Worm (Caenorhabditis elegans): Measurements from ENCODE around the gene dpy-2.
A peak's percentile ranks its signal among the peaks of the same experiment; 100 is the strongest.

The dpy-2 gene

ce11 chrII:6721581-6721980 lies 7.5 kb downstream of the dpy-2 start (continued):
- no peak for TF ChIP-seq unc-3 (GFP tag; conservative IDR thresholded peaks at IDR 0.05)
- TF ChIP-seq unc-3 (tag; optimal IDR thresholded peaks at IDR 0.05) = no peak
- no peak for TF ChIP-seq T23F11.4 (GFP tag; optimal IDR thresholded peaks at IDR 0.05)
- TF ChIP-seq ttx-3 (tag; optimal IDR thresholded peaks at IDR 0.05) = no peak
- peak; percentile 28 for TF ChIP-seq rnt-1 (tag; optimal IDR thresholded peaks at IDR 0.05)
- TF ChIP-seq pat-9 (tag; optimal IDR thresholded peaks at IDR 0.05) = no peak
- TF ChIP-seq zip-5 (tag; optimal IDR thresholded peaks at IDR 0.05) = no peak
- no peak for TF ChIP-seq elt-4 (tag; optimal IDR thresholded peaks at IDR 0.05)
- TF ChIP-seq che-1 (tag; optimal IDR thresholded peaks at IDR 0.05) = peak; percentile 38
- TF ChIP-seq ceh-30 (tag; optimal IDR thresholded peaks at IDR 0.05) = no peak
- TF ChIP-seq sox-2 (GFP tag; IDR thresholded peaks at IDR 0.05) = no peak
- TF ChIP-seq pax-1 (tag; optimal IDR thresholded peaks at IDR 0.05) = no peak
- peak; percentile 10 for TF ChIP-seq tbx-2 (tag; optimal IDR thresholded peaks at IDR 0.05)
- no peak for TF ChIP-seq sox-4 (tag; optimal IDR thresholded peaks at IDR 0.05)
- no peak for TF ChIP-seq unc-86 (tag; optimal IDR thresholded peaks at IDR 0.05)
- no peak for TF ChIP-seq mec-3 (tag; optimal IDR thresholded peaks at IDR 0.05; ENCODE audit: borderline replicate concordance)
- TF ChIP-seq dmd-4 (tag; optimal IDR thresholded peaks at IDR 0.05; ENCODE audit: borderline replicate concordance) = peak; percentile 10
- no peak for TF ChIP-seq madf-2 (tag; optimal IDR thresholded peaks at IDR 0.05)
- no peak for TF ChIP-seq unc-55 (GFP tag; optimal IDR thresholded peaks at IDR 0.05)
- TF ChIP-seq ceh-2 (tag; optimal IDR thresholded peaks at IDR 0.05) = no peak

- TF ChIP-seq ceh-2 (tag; optimal IDR thresholded peaks at IDR 0.05) (no peak), nhr-232 (tag; optimal IDR thresholded peaks at IDR 0.05) (no peak), ets-4 (tag; optimal IDR thresholded peaks at IDR 0.05) (no peak), mec-3 (tag; optimal IDR thresholded peaks at IDR 0.05; ENCODE audit: borderline replicate concordance) (no peak), che-1 (tag; optimal IDR thresholded peaks at IDR 0.05) (no peak), ref-2 (tag; optimal IDR thresholded peaks at IDR 0.05) (no peak), hlh-15 (tag; optimal IDR thresholded peaks at IDR 0.05) (no peak), hlh-13 (GFP tag; optimal IDR thresholded peaks at IDR 0.05) (no peak), ceh-19 (GFP tag; optimal IDR thresholded peaks at IDR 0.05) (no peak), fkh-6 (tag; optimal IDR thresholded peaks at IDR 0.05) (no peak), ztf-16 (tag; optimal IDR thresholded peaks at IDR 0.05) (no peak), ceh-48 (tag; optimal IDR thresholded peaks at IDR 0.05) (no peak), C38D4.7 (GFP tag; optimal IDR thresholded peaks at IDR 0.05) (no peak), odd-2 (tag; optimal IDR thresholded peaks at IDR 0.05) (no peak), npax-4 (tag; optimal IDR thresholded peaks at IDR 0.05) (no peak), sox-2 (GFP tag; IDR thresholded peaks at IDR 0.05) (no peak), pat-9 (tag; optimal IDR thresholded peaks at IDR 0.05) (no peak)
Observed at ce11 chrII:6726814-6727213, 12.7 kb downstream of the dpy-2 start.

DNA sequence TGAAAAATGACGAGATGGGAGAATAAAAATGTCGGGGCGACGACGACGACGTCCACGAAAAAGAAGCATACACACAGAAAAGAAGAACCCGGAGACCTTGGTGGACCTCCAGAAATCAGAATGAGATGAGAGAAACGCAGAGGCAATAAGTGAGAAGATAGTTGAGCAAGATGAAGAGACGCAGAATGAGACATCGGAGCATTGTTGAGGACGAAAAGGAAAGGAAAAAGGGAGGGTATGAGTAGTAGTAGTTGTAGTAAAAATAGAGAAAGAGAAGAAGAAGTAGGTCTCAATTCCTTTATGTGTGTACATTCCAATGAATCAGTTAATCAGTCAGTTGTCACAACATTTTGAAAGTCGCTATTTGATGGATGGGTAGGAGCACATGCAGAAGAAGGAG lies 15.2 kb downstream of the dpy-2 start, which contains the start of gene T14B4.8:
T14B4.8 (minus strand) TSS at position 60 of the 400 bp plus-strand sequence.
- TF ChIP-seq tbx-2 (tag; optimal IDR thresholded peaks at IDR 0.05) (peak; percentile 21), elt-2 (tag; optimal IDR thresholded peaks at IDR 0.05) (peak; percentile 2), nfya-1 (tag; optimal IDR thresholded peaks at IDR 0.05) (peak; percentile 12), rnt-1 (tag; optimal IDR thresholded peaks at IDR 0.05) (no peak), unc-42 (tag; optimal IDR thresholded peaks at IDR 0.05) (peak; percentile 57), ceh-31 (tag; optimal IDR thresholded peaks at IDR 0.05) (peak; percentile 31), unc-55 (GFP tag; optimal IDR thresholded peaks at IDR 0.05) (peak; percentile 63), ceh-2 (tag; optimal IDR thresholded peaks at IDR 0.05) (no peak)

ce11 chrII:6733718-6734117 lies 19.6 kb downstream of the dpy-2 start, which contains the start of gene T14B4.9:
Gene T14B4.9 (minus strand): TSS chrII:6733818.
- TF ChIP-seq pha-4 (tag; optimal IDR thresholded peaks at IDR 0.05) = no peak
- no peak for TF ChIP-seq K09A11.1 (tag; optimal IDR thresholded peaks at IDR 0.05; ENCODE audit: insufficient read depth)
- TF ChIP-seq pros-1 (tag; optimal IDR thresholded peaks at IDR 0.05) = no peak
- no peak for TF ChIP-seq Y22D7AL.16 (tag; optimal IDR thresholded peaks at IDR 0.05)
- no peak for TF ChIP-seq tbx-7 (tag; optimal IDR thresholded peaks at IDR 0.05)
- TF ChIP-seq pax-1 (tag; optimal IDR thresholded peaks at IDR 0.05) = no peak
- TF ChIP-seq pag-3 (tag; optimal IDR thresholded peaks at IDR 0.05; ENCODE audit: borderline replicate concordance) = no peak
- no peak for TF ChIP-seq ceh-19 (GFP tag; optimal IDR thresholded peaks at IDR 0.05)
- TF ChIP-seq pat-9 (tag; optimal IDR thresholded peaks at IDR 0.05) = no peak
- TF ChIP-seq K02D7.2 (tag; optimal IDR thresholded peaks at IDR 0.05) = no peak
- TF ChIP-seq eyg-1 (tag; optimal IDR thresholded peaks at IDR 0.05) = no peak
- TF ChIP-seq pqm-1 (tag; optimal IDR thresholded peaks at IDR 0.05) = no peak
- TF ChIP-seq che-1 (tag; optimal IDR thresholded peaks at IDR 0.05) = no peak
- TF ChIP-seq ttx-3 (tag; optimal IDR thresholded peaks at IDR 0.05) = no peak
